Worm (Caenorhabditis elegans) whole organism, L3 larva: ENCODE data around the gene pek-1.

ENCODE experiments used
- R02D3.7 ChIP-seq: fragments of 150-350 bp; optimal IDR thresholded peaks from 2 replicates; lab custom pipeline; 2014; ENCODE audit warnings: missing biosample characterization, missing genetic modification characterization
- ceh-28 ChIP-seq: fragments of 150-350 bp; optimal IDR thresholded peaks from 2 replicates; lab custom pipeline; 2014; ENCODE audit warnings: missing biosample characterization, missing genetic modification reagents, missing genetic modification characterization
- elt-2 ChIP-seq: sonication (generic microtip); optimal IDR thresholded peaks from 2 replicates; lab custom pipeline; 2016; ENCODE audit warnings: missing genetic modification reagents, mild to moderate bottlenecking, missing genetic modification characterization, missing compliant biosample characterization
- hmg-11 ChIP-seq: sonication (generic microtip); optimal IDR thresholded peaks from 2 replicates; lab custom pipeline; 2016; ENCODE audit warnings: missing genetic modification characterization, missing compliant biosample characterization
- pha-4 ChIP-seq: fragments of 150-350 bp; optimal IDR thresholded peaks from 2 replicates; lab custom pipeline; 2014; ENCODE audit warnings: missing biosample characterization, missing genetic modification reagents, missing genetic modification characterization

Gene pek-1

ce11 chrX:11364914-11365313, 49.8 kb downstream of the pek-1 start:
- no peak for TF ChIP-seq hmg-11 (tag; lab: Kevin White, UChicago)
- TF ChIP-seq ceh-28 (tag; lab: Kevin White, UChicago): no peak
- TF ChIP-seq elt-2 (tag; lab: Kevin White, UChicago): peak; percentile 36
- no peak for TF ChIP-seq R02D3.7
- TF ChIP-seq pha-4: peak; percentile 71
- TF ChIP-seq, all 47 proteins: peak for 2
